Worm (Caenorhabditis elegans) whole organism, young adult: Measurements from ENCODE around the gene rpl-29.
A peak's percentile ranks its signal among the peaks of the same experiment; 100 is the strongest.

ENCODE experiments used
- B0019.2 ChIP-seq: fragments of 200-800 bp; sonication (Bioruptor generic); conservative IDR thresholded peaks from 2 replicates; pipeline ENCODE4 v1.3.6; 2022; ENCODE audit warnings: missing genetic modification reagents, missing genetic modification characterization, missing compliant biosample characterization
- B0035.1 ChIP-seq: sonication (generic microtip); optimal IDR thresholded peaks from 2 replicates; lab custom pipeline; 2016; ENCODE audit warnings: missing genetic modification characterization, mild to moderate bottlenecking, missing compliant biosample characterization, missing genotype, missing genetic modification reagents
- B0261.1 ChIP-seq: sonication (generic microtip); optimal IDR thresholded peaks from 2 replicates; lab custom pipeline; 2016; ENCODE audit warnings: mild to moderate bottlenecking, missing genetic modification characterization, moderate library complexity, missing compliant biosample characterization
- C06A6.2 ChIP-seq: fragments of 200-800 bp; sonication (Bioruptor generic); conservative IDR thresholded peaks from 2 replicates; pipeline ENCODE4 v1.3.6; 2022; ENCODE audit warnings: missing genetic modification characterization, missing compliant biosample characterization
- F10E7.11 ChIP-seq: sonication (generic microtip); optimal IDR thresholded peaks from 2 replicates; lab custom pipeline; 2017; ENCODE audit warnings: mild to moderate bottlenecking, missing genetic modification characterization, moderate library complexity, missing compliant biosample characterization
- F23B12.7 ChIP-seq: sonication (generic microtip); optimal IDR thresholded peaks from 2 replicates; lab custom pipeline; 2017; ENCODE audit warnings: missing genetic modification characterization, mild to moderate bottlenecking, missing compliant biosample characterization, antibody characterized with exemption, moderate library complexity; ENCODE audit not compliant: insufficient read depth
- F33H1.4 ChIP-seq: fragments of 200-800 bp; sonication (Bioruptor generic); IDR thresholded peaks from 2 replicates; pipeline ENCODE4 v1.3.6; 2022; ENCODE audit warnings: missing genetic modification reagents, missing genetic modification characterization, missing compliant biosample characterization
- F37B4.10 ChIP-seq: fragments of 200-800 bp; sonication (Bioruptor generic); IDR thresholded peaks from 2 replicates; pipeline ENCODE4 v1.3.6; 2022; ENCODE audit warnings: missing genetic modification characterization, missing compliant biosample characterization
- F39B2.1 ChIP-seq: fragments of 200-800 bp; sonication (Bioruptor generic); IDR thresholded peaks from 2 replicates; pipeline ENCODE4 v1.3.6; 2022; ENCODE audit warnings: missing genetic modification reagents, missing genetic modification characterization, missing compliant biosample characterization
- F49E8.2 ChIP-seq: sonication (generic microtip); optimal IDR thresholded peaks from 3 replicates; lab custom pipeline; 2017; ENCODE audit warnings: missing genetic modification characterization, mild to moderate bottlenecking, missing compliant biosample characterization, antibody characterized with exemption, moderate library complexity; ENCODE audit not compliant: insufficient read depth
- K11D2.4 ChIP-seq: fragments of 200-800 bp; sonication (Bioruptor generic); IDR thresholded peaks from 2 replicates; pipeline ENCODE4 v1.3.6; 2022; ENCODE audit warnings: missing genetic modification reagents, missing genetic modification characterization, missing compliant biosample characterization
- T26A5.8 ChIP-seq: sonication (generic microtip); optimal IDR thresholded peaks from 2 replicates; lab custom pipeline; 2016; ENCODE audit warnings: missing genetic modification characterization, missing compliant biosample characterization
- Y79H2A.3 ChIP-seq: fragments of 200-800 bp; sonication (Bioruptor generic); conservative IDR thresholded peaks from 2 replicates; pipeline ENCODE4 v1.3.6; 2022; ENCODE audit warnings: missing genetic modification reagents, missing genetic modification characterization, missing compliant biosample characterization
- akir-1 ChIP-seq: fragments of 200-800 bp; sonication (Bioruptor generic); optimal IDR thresholded peaks from 2 replicates; lab custom pipeline; 2018; ENCODE audit warnings: mild to moderate bottlenecking, missing genetic modification characterization, moderate library complexity, missing compliant biosample characterization
- ama-1 ChIP-seq, 3 experiments: fragments of 150-350 bp in 1 of 3; sonication (generic microtip) in 2 of 3; optimal IDR thresholded peaks; 2 replicates each; lab custom pipeline; 2014 to 2018; ENCODE audit warnings: missing biosample characterization in 2 of 3, missing genetic modification characterization in 2 of 3, missing genetic modification reagents in 2 of 3
- aptf-3 ChIP-seq: fragments of 200-800 bp; sonication (Bioruptor generic); IDR thresholded peaks from 2 replicates; pipeline ENCODE4 v1.3.6; 2022; ENCODE audit warnings: missing genetic modification characterization, missing compliant biosample characterization
- atf-7 ChIP-seq: sonication (generic microtip); optimal IDR thresholded peaks from 2 replicates; lab custom pipeline; 2017; ENCODE audit warnings: mild to moderate bottlenecking, missing genetic modification characterization, missing compliant biosample characterization
- cebp-1 ChIP-seq, 2 experiments: fragments of 200-800 bp in 1 of 2; sonication (Bioruptor generic) in 1 of 2; sonication (generic microtip) in 1 of 2; IDR thresholded peaks in 1 of 2; optimal IDR thresholded peaks in 1 of 2; 2 replicates each; pipeline versions ENCODE4 v1.3.6 to Lab custom; 2017 to 2022; ENCODE audit warnings: missing compliant biosample characterization in 2 of 2, missing genetic modification characterization in 2 of 2, mild to moderate bottlenecking in 1 of 2, missing genetic modification reagents in 1 of 2, moderate library complexity in 1 of 2
- ceh-100 ChIP-seq: fragments of 200-800 bp; sonication (Bioruptor generic); IDR thresholded peaks from 2 replicates; pipeline ENCODE4 v1.3.6; 2022; ENCODE audit warnings: missing genetic modification reagents, missing genetic modification characterization, missing compliant biosample characterization
- ceh-40 ChIP-seq: fragments of 200-800 bp; sonication (Bioruptor generic); IDR thresholded peaks from 2 replicates; pipeline ENCODE4 v1.3.6; 2022; ENCODE audit warnings: missing genetic modification characterization, missing compliant biosample characterization
- ceh-91 ChIP-seq: fragments of 200-800 bp; sonication (Bioruptor generic); IDR thresholded peaks from 2 replicates; pipeline ENCODE4 v1.3.6; 2022; ENCODE audit warnings: missing genetic modification reagents, missing genetic modification characterization, missing compliant biosample characterization
- die-1 ChIP-seq: sonication (generic microtip); optimal IDR thresholded peaks from 2 replicates; lab custom pipeline; 2016; ENCODE audit warnings: missing genotype, mild to moderate bottlenecking, missing genetic modification characterization, missing compliant biosample characterization
- dox-1 ChIP-seq: fragments of 200-800 bp; sonication (Bioruptor generic); IDR thresholded peaks from 2 replicates; pipeline ENCODE4 v1.3.6; 2022; ENCODE audit warnings: missing genetic modification reagents, missing genetic modification characterization, missing compliant biosample characterization
- dpff-1 ChIP-seq: sonication (generic microtip); optimal IDR thresholded peaks from 2 replicates; lab custom pipeline; 2017; ENCODE audit warnings: mild to moderate bottlenecking, missing genetic modification characterization, missing compliant biosample characterization
- dpl-1 ChIP-seq: fragments of 150-350 bp; optimal IDR thresholded peaks from 2 replicates; lab custom pipeline; 2014; ENCODE audit warnings: missing biosample characterization, missing genetic modification reagents, missing genetic modification characterization
- gei-17 ChIP-seq: fragments of 200-800 bp; sonication (Bioruptor generic); optimal IDR thresholded peaks from 2 replicates; lab custom pipeline; 2018; ENCODE audit warnings: mild to moderate bottlenecking, missing genetic modification characterization, missing compliant biosample characterization
- him-1 ChIP-seq: sonication (generic microtip); optimal IDR thresholded peaks from 2 replicates; lab custom pipeline; 2016; ENCODE audit warnings: missing genotype, missing genetic modification reagents, missing genetic modification characterization, missing compliant biosample characterization
- hlh-12 ChIP-seq: sonication (generic microtip); optimal IDR thresholded peaks from 2 replicates; lab custom pipeline; 2016; ENCODE audit warnings: missing genetic modification characterization, missing compliant biosample characterization
- hmg-20 ChIP-seq: fragments of 200-800 bp; sonication (Bioruptor generic); IDR thresholded peaks from 2 replicates; pipeline ENCODE4 v1.3.6; 2022; ENCODE audit warnings: missing genetic modification reagents, missing genetic modification characterization, missing compliant biosample characterization
- hrde-1 ChIP-seq: sonication (generic microtip); optimal IDR thresholded peaks from 2 replicates; lab custom pipeline; 2016; ENCODE audit warnings: missing genetic modification characterization, mild to moderate bottlenecking, missing compliant biosample characterization, moderate library complexity, missing genotype, missing genetic modification reagents, borderline replicate concordance
- let-607 ChIP-seq, 2 experiments: fragments of 200-800 bp in 1 of 2; sonication (Bioruptor generic) in 1 of 2; sonication (generic microtip) in 1 of 2; optimal IDR thresholded peaks; 2 replicates each; lab custom pipeline; 2016 to 2018; ENCODE audit warnings: mild to moderate bottlenecking in 2 of 2, missing compliant biosample characterization in 2 of 2, missing genetic modification characterization in 2 of 2, moderate library complexity in 2 of 2, missing genotype in 1 of 2
- lin-35 ChIP-seq, 3 experiments: fragments of 150-350 bp in 2 of 3; sonication (generic microtip) in 1 of 3; optimal IDR thresholded peaks; 2 replicates each; lab custom pipeline; 2014 to 2018; ENCODE audit warnings: missing biosample characterization in 3 of 3, missing genetic modification characterization in 3 of 3, missing genetic modification reagents in 3 of 3
- lir-1 ChIP-seq: fragments of 200-800 bp; sonication (Bioruptor generic); conservative IDR thresholded peaks from 2 replicates; pipeline ENCODE4 v1.3.6; 2022; ENCODE audit warnings: missing genetic modification reagents, missing genetic modification characterization, missing compliant biosample characterization
- madf-8 ChIP-seq: fragments of 200-800 bp; sonication (Bioruptor generic); conservative IDR thresholded peaks from 2 replicates; pipeline ENCODE4 v1.3.6; 2022; ENCODE audit warnings: missing genetic modification reagents, missing genetic modification characterization, missing compliant biosample characterization
- mxl-1 ChIP-seq: sonication (generic microtip); optimal IDR thresholded peaks from 2 replicates; lab custom pipeline; 2016; ENCODE audit warnings: missing genetic modification characterization, missing compliant biosample characterization
- pha-4 ChIP-seq: fragments of 150-350 bp; sonication (generic microtip); optimal IDR thresholded peaks from 2 replicates; lab custom pipeline; 2014; ENCODE audit warnings: missing biosample characterization, missing genetic modification reagents, missing genetic modification characterization
- rcor-1 ChIP-seq: fragments of 200-800 bp; sonication (Bioruptor generic); IDR thresholded peaks from 2 replicates; pipeline ENCODE4 v1.3.6; 2022; ENCODE audit warnings: missing genetic modification reagents, missing genetic modification characterization, missing compliant biosample characterization
- repo-1 ChIP-seq: sonication (generic microtip); optimal IDR thresholded peaks from 2 replicates; lab custom pipeline; 2017; ENCODE audit warnings: mild to moderate bottlenecking, missing genetic modification characterization, missing compliant biosample characterization
- snpc-1.3 ChIP-seq: sonication (generic microtip); optimal IDR thresholded peaks from 2 replicates; lab custom pipeline; 2017; ENCODE audit warnings: missing genetic modification characterization, mild to moderate bottlenecking, missing compliant biosample characterization, antibody characterized with exemption, moderate library complexity, missing genotype, missing genetic modification reagents; ENCODE audit not compliant: insufficient read depth
- sptf-2 ChIP-seq: fragments of 200-800 bp; sonication (Bioruptor generic); optimal IDR thresholded peaks from 2 replicates; lab custom pipeline; 2018; ENCODE audit warnings: mild to moderate bottlenecking, missing genetic modification characterization, missing compliant biosample characterization
- unc-130 ChIP-seq: sonication (generic microtip); optimal IDR thresholded peaks from 2 replicates; lab custom pipeline; 2016; ENCODE audit warnings: missing genetic modification reagents, missing genetic modification characterization, missing compliant biosample characterization
- unc-62 ChIP-seq: fragments of 150-350 bp; optimal IDR thresholded peaks from 2 replicates; lab custom pipeline; 2014; ENCODE audit warnings: missing biosample characterization, missing genetic modification reagents, missing genetic modification characterization
- ztf-18 ChIP-seq: sonication (generic microtip); optimal IDR thresholded peaks from 2 replicates; lab custom pipeline; 2016; ENCODE audit warnings: missing genotype, mild to moderate bottlenecking, missing genetic modification characterization, missing compliant biosample characterization
- ztf-22 ChIP-seq: fragments of 200-800 bp; sonication (Bioruptor generic); optimal IDR thresholded peaks from 2 replicates; lab custom pipeline; 2018; ENCODE audit warnings: mild to moderate bottlenecking, missing genetic modification characterization, moderate library complexity, missing compliant biosample characterization
- ztf-25 ChIP-seq: fragments of 200-800 bp; sonication (Bioruptor generic); IDR thresholded peaks from 2 replicates; pipeline ENCODE4 v1.3.6; 2022; ENCODE audit warnings: missing genetic modification reagents, missing genetic modification characterization, missing compliant biosample characterization
- ztf-3 ChIP-seq: fragments of 200-800 bp; sonication (Bioruptor generic); optimal IDR thresholded peaks from 2 replicates; lab custom pipeline; 2018; ENCODE audit warnings: mild to moderate bottlenecking, missing genetic modification characterization, missing compliant biosample characterization

Gene rpl-29

ce11 chrIV:13887408-13888163, 5.6 kb downstream of the rpl-29 start, which contains the start of gene lin-66 (continued):
- TF ChIP-seq sptf-2 (GFP tag; lab: Kevin White, UChicago) (no peak), hmg-20 (peak; percentile 56; the same call in 1 of the 2 replicates), mxl-1 (tag; lab: Kevin White, UChicago) (no peak), ceh-91 (GFP tag; lab: Robert Waterston, UW) (no peak), lin-35 (GFP tag; optimal IDR thresholded peaks at IDR 0.05; lab: Kevin White, UChicago) (no peak), F49E8.2 (tag; lab: Kevin White, UChicago) (no peak), unc-62 (GFP tag; lab: Kevin White, UChicago) (no peak), ceh-100 (GFP tag; lab: Robert Waterston, UW) (no peak), B0035.1 (tag; lab: Kevin White, UChicago) (peak; percentile 64), hrde-1 (tag; lab: Kevin White, UChicago) (no peak), ztf-18 (peak; percentile 84), F33H1.4 (peak; percentile 53), let-607 (tag; optimal IDR thresholded peaks at IDR 0.05; lab: Kevin White, UChicago) (peak in 1 of 2 experiments; percentile 36), unc-130 (GFP tag; lab: Kevin White, UChicago) (no peak), atf-7 (peak; percentile 72), him-1 (tag; lab: Kevin White, UChicago) (no peak), aptf-3 (0 out of 2 replicates have a peak, but pooled peaks have one; percentile 44), C06A6.2 (peak; percentile 68), F23B12.7 (peak; percentile 43), B0019.2 (GFP tag; lab: Robert Waterston, UW) (no peak), gei-17 (peak; percentile 52), ama-1 (optimal IDR thresholded peaks at IDR 0.05; lab: Kevin White, UChicago) (peak; percentile 63), ama-1 (GFP tag; optimal IDR thresholded peaks at IDR 0.05; lab: Kevin White, UChicago) (no peak), snpc-1.3 (no peak), Y79H2A.3 (no peak), ztf-3 (peak; percentile 75), dox-1 (GFP tag; lab: Robert Waterston, UW) (peak; percentile 86), dpff-1 (tag; lab: Kevin White, UChicago) (no peak), F10E7.11 (no peak), pha-4 (tag; lab: Kevin White, UChicago) (no peak), lir-1 (GFP tag; lab: Robert Waterston, UW) (peak; percentile 94), ztf-25 (GFP tag; lab: Robert Waterston, UW) (no peak), ceh-40 (no peak), madf-8 (no peak), B0261.1 (tag; lab: Kevin White, UChicago) (no peak), K11D2.4 (GFP tag; lab: Robert Waterston, UW) (peak; percentile 73), F37B4.10 (GFP tag; lab: Robert Waterston, UW) (no peak), repo-1 (tag; lab: Kevin White, UChicago) (peak; percentile 75), dpl-1 (no peak), F39B2.1 (no peak), ztf-22 (GFP tag; lab: Kevin White, UChicago) (peak; percentile 33), cebp-1 (GFP tag; IDR thresholded peaks at IDR 0.05; lab: Robert Waterston, UW) (peak; percentile 66), cebp-1 (tag; optimal IDR thresholded peaks at IDR 0.05; lab: Kevin White, UChicago) (peak; percentile 88), hlh-12 (tag; lab: Kevin White, UChicago) (no peak), die-1 (tag; lab: Kevin White, UChicago) (peak; percentile 74), rcor-1 (GFP tag; lab: Robert Waterston, UW) (peak; percentile 44; the same call in 1 of the 2 replicates), T26A5.8 (tag; lab: Kevin White, UChicago) (no peak), akir-1 (peak; percentile 16)
